Fruit fly (Drosophila melanogaster) Kc167 (cell line): ENCODE measurements around the gene Rrp45.

Experiments used
- Myc ChIP-seq: fragments of >200 bp; optimal IDR thresholded peaks from 2 replicates; lab custom pipeline; 2017; ENCODE audit warnings: missing external identifiers
- Sin3A ChIP-seq: fragments of >200 bp; optimal IDR thresholded peaks from 2 replicates; lab custom pipeline; 2018; ENCODE audit warnings: missing external identifiers
- h ChIP-seq: fragments of >200 bp; optimal IDR thresholded peaks from 3 replicates; lab custom pipeline; 2018; ENCODE audit warnings: missing external identifiers
- insv ChIP-seq: fragments of >200 bp; optimal IDR thresholded peaks from 3 replicates; lab custom pipeline; 2018; ENCODE audit warnings: missing external identifiers
- psq ChIP-seq: fragments of >200 bp; optimal IDR thresholded peaks from 2 replicates; lab custom pipeline; 2017; ENCODE audit warnings: missing external identifiers
- ttk ChIP-seq: sonication (Bioruptor generic); optimal IDR thresholded peaks from 2 replicates; lab custom pipeline; 2017; ENCODE audit warnings: missing external identifiers

- TF ChIP-seq ttk (lab: Kevin White, UChicago), result no peak
- TF ChIP-seq Myc (lab: Kevin White, UChicago), result no peak
- TF ChIP-seq psq, result no peak
- TF ChIP-seq h (lab: Kevin White, UChicago), result no peak
- no peak for TF ChIP-seq Sin3A (lab: Kevin White, UChicago)
- no peak for TF ChIP-seq insv
These were observed 40.1 kb downstream of the Rrp45 start for dm6 chrX:16750712-16751578.
